Worm (Caenorhabditis elegans): ENCODE data around the gene tbx-34.

DNA sequence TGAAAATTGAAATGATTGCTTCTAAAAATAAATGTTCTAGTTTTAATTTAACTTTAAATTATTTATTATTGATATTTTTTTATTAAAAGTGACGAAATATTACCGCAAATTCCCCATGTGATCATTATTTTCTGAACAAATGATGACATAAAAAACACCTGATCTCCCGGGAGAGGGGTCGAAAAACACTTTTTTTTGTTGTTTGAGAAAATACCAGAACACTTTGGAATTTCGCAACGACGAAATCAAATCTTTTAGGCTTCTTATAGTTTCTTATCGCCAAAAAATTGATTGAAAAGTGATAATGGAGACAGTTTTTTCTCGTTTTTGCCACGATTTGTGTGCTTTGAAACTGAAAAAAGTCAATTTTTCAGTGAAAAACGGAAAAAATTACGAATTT, 26.3 kb upstream of the tbx-34 start:
- TF ChIP-seq akir-1 (GFP tag; optimal IDR thresholded peaks at IDR 0.05) (no peak), snpc-4 (GFP tag; optimal IDR thresholded peaks at IDR 0.05) (no peak), snpc-4 (tag; optimal IDR thresholded peaks at IDR 0.05) (no peak), pha-4 (tag; optimal IDR thresholded peaks at IDR 0.05) (no peak), let-607 (tag; optimal IDR thresholded peaks at IDR 0.05) (no peak), ama-1 (optimal IDR thresholded peaks at IDR 0.05) (no peak), ama-1 (GFP tag; optimal IDR thresholded peaks at IDR 0.05) (no peak), cebp-2 (GFP tag; IDR thresholded peaks at IDR 0.05) (no peak), unc-130 (GFP tag; optimal IDR thresholded peaks at IDR 0.05) (no peak), madf-10 (tag; optimal IDR thresholded peaks at IDR 0.05) (no peak), dpl-1 (GFP tag; optimal IDR thresholded peaks at IDR 0.05) (no peak), ztf-25 (GFP tag; IDR thresholded peaks at IDR 0.05) (no peak), attf-3 (GFP tag; conservative IDR thresholded peaks at IDR 0.05) (no peak), F37B4.10 (GFP tag; IDR thresholded peaks at IDR 0.05) (no peak), T07F8.4 (tag; optimal IDR thresholded peaks at IDR 0.05) (no peak), mxl-1 (tag; optimal IDR thresholded peaks at IDR 0.05) (no peak)
